Fruit fly (Drosophila melanogaster) whole organism, embryonic: ENCODE results near the gene lectin-33A.

ENCODE experiments used
- Ada2b ChIP-seq: fragments of 200-800 bp; sonication (Bioruptor generic); IDR thresholded peaks from 2 replicates; pipeline ENCODE4 v1.3.6; 2022; ENCODE audit warnings: missing biosample characterization, missing genetic modification characterization
- Antp ChIP-seq: fragments of 200-800 bp; sonication (Bioruptor generic); optimal IDR thresholded peaks from 3 replicates; lab custom pipeline; 2016; ENCODE audit warnings: missing biosample characterization, missing genetic modification characterization
- Atf-2 ChIP-seq: fragments of 200-800 bp; sonication (Bioruptor generic); optimal IDR thresholded peaks from 2 replicates; lab custom pipeline; 2016; ENCODE audit warnings: missing biosample characterization, missing genetic modification characterization
- CG12219 ChIP-seq: fragments of 200-800 bp; sonication (Bioruptor generic); optimal IDR thresholded peaks from 3 replicates; lab custom pipeline; 2018; ENCODE audit warnings: missing biosample characterization, mild to moderate bottlenecking, missing genetic modification characterization
- CG14965 ChIP-seq: fragments of 200-800 bp; sonication (Bioruptor generic); optimal IDR thresholded peaks from 2 replicates; lab custom pipeline; 2016; ENCODE audit warnings: missing biosample characterization, missing genetic modification characterization, borderline replicate concordance
- CG1529 ChIP-seq: fragments of 200-800 bp; sonication (Bioruptor generic); optimal IDR thresholded peaks from 3 replicates; lab custom pipeline; 2018; ENCODE audit warnings: missing biosample characterization, missing genetic modification characterization
- CG1602 ChIP-seq: fragments of 200-800 bp; sonication (Bioruptor generic); optimal IDR thresholded peaks from 3 replicates; lab custom pipeline; 2016; ENCODE audit warnings: missing biosample characterization, missing genetic modification characterization
- CG16779 ChIP-seq: fragments of 200-800 bp; sonication (Bioruptor generic); IDR thresholded peaks from 2 replicates; pipeline ENCODE4 v1.3.6; 2022; ENCODE audit warnings: missing biosample characterization, missing genetic modification characterization
- CG17328 ChIP-seq: fragments of 200-800 bp; sonication (Bioruptor generic); IDR thresholded peaks from 2 replicates; pipeline ENCODE4 v1.3.6; 2022; ENCODE audit warnings: missing biosample characterization, missing genetic modification characterization
- CG17359 ChIP-seq: fragments of 200-800 bp; sonication (Bioruptor generic); optimal IDR thresholded peaks from 3 replicates; lab custom pipeline; 2018; ENCODE audit warnings: missing biosample characterization, mild to moderate bottlenecking, missing genetic modification characterization, moderate library complexity
- CG2202 ChIP-seq: fragments of 200-800 bp; sonication (Bioruptor generic); optimal IDR thresholded peaks from 2 replicates; lab custom pipeline; 2018; ENCODE audit warnings: missing biosample characterization, mild to moderate bottlenecking, missing genetic modification characterization
- CG2678 ChIP-seq: fragments of 200-800 bp; sonication (Bioruptor generic); optimal IDR thresholded peaks from 3 replicates; lab custom pipeline; 2019; ENCODE audit warnings: missing biosample characterization, mild to moderate bottlenecking, missing genetic modification characterization, moderate library complexity
- CG2875 ChIP-seq: fragments of 200-800 bp; sonication (Bioruptor generic); optimal IDR thresholded peaks from 2 replicates; lab custom pipeline; 2017; ENCODE audit warnings: missing biosample characterization, mild to moderate bottlenecking, missing genetic modification characterization, missing genetic modification reagents
- CG30020 ChIP-seq: fragments of 200-800 bp; optimal IDR thresholded peaks from 2 replicates; lab custom pipeline; 2019; ENCODE audit warnings: missing biosample characterization, mild to moderate bottlenecking, missing genetic modification characterization, moderate library complexity
- CG31365 ChIP-seq: fragments of 200-800 bp; sonication (Bioruptor generic); optimal IDR thresholded peaks from 2 replicates; lab custom pipeline; 2018; ENCODE audit warnings: missing biosample characterization, mild to moderate bottlenecking, missing genetic modification characterization
- CG34224 ChIP-seq: fragments of 200-800 bp; sonication (Bioruptor generic); IDR thresholded peaks from 3 replicates; pipeline ENCODE4 v1.3.6; 2022; ENCODE audit warnings: missing biosample characterization, missing genetic modification characterization; ENCODE audit not compliant: partially characterized antibody
- CG6854 ChIP-seq: fragments of 200-800 bp; sonication (Bioruptor generic); optimal IDR thresholded peaks from 3 replicates; lab custom pipeline; 2017; ENCODE audit warnings: missing biosample characterization, mild to moderate bottlenecking, missing genetic modification characterization
- CG7372 ChIP-seq: fragments of 200-800 bp; sonication (Bioruptor generic); IDR thresholded peaks from 2 replicates; pipeline ENCODE4 v1.3.6; 2022; ENCODE audit warnings: missing biosample characterization, missing genetic modification characterization
- CG8478 ChIP-seq: fragments of >200 bp; optimal IDR thresholded peaks from 2 replicates; lab custom pipeline; 2018
- CG8944 ChIP-seq: fragments of 200-800 bp; sonication (Bioruptor generic); optimal IDR thresholded peaks from 3 replicates; lab custom pipeline; 2016; ENCODE audit warnings: missing biosample characterization, missing genetic modification characterization
- Camta ChIP-seq: fragments of 200-800 bp; sonication (Bioruptor generic); optimal IDR thresholded peaks from 2 replicates; lab custom pipeline; 2016; ENCODE audit warnings: missing biosample characterization, missing genetic modification characterization
- Dad ChIP-seq: fragments of 200-800 bp; sonication (Bioruptor generic); optimal IDR thresholded peaks from 3 replicates; lab custom pipeline; 2016; ENCODE audit warnings: missing biosample characterization, missing genetic modification characterization
- Dll ChIP-seq: fragments of 200-800 bp; sonication (Bioruptor generic); IDR thresholded peaks from 4 replicates; pipeline ENCODE4 v1.3.6; 2022; ENCODE audit warnings: missing biosample characterization, missing genetic modification characterization; ENCODE audit not compliant: partially characterized antibody
- Drgx ChIP-seq: fragments of 200-800 bp; sonication (Bioruptor generic); IDR thresholded peaks from 2 replicates; pipeline ENCODE4 v1.3.6; 2022; ENCODE audit warnings: missing biosample characterization, missing genetic modification characterization
- E2f2 ChIP-seq: fragments of 200-800 bp; sonication (Bioruptor generic); IDR thresholded peaks from 2 replicates; pipeline ENCODE4 v1.3.6; 2022; ENCODE audit warnings: missing biosample characterization, missing genetic modification characterization
- H2.0 ChIP-seq: fragments of 200-800 bp; sonication (Bioruptor generic); IDR thresholded peaks from 2 replicates; pipeline ENCODE4 v1.3.6; 2022; ENCODE audit warnings: missing biosample characterization, missing genetic modification characterization
- HLH4C ChIP-seq: fragments of 200-800 bp; sonication (Bioruptor generic); IDR thresholded peaks from 3 replicates; pipeline ENCODE4 v1.3.6; 2022; ENCODE audit warnings: missing biosample characterization, missing genetic modification characterization; ENCODE audit not compliant: partially characterized antibody
- HLHmδ ChIP-seq: fragments of 200-800 bp; sonication (Bioruptor generic); optimal IDR thresholded peaks from 2 replicates; lab custom pipeline; 2018; ENCODE audit warnings: missing biosample characterization, mild to moderate bottlenecking, missing genetic modification characterization, moderate library complexity
- Hmx ChIP-seq: fragments of 200-800 bp; sonication (Bioruptor generic); optimal IDR thresholded peaks from 2 replicates; lab custom pipeline; 2016; ENCODE audit warnings: missing biosample characterization, missing genetic modification characterization
- Lpt ChIP-seq: fragments of >200 bp; optimal IDR thresholded peaks from 2 replicates; lab custom pipeline; 2018; ENCODE audit warnings: missing biosample characterization, missing genetic modification characterization
- Nf-YA ChIP-seq: fragments of 200-800 bp; sonication (Bioruptor generic); IDR thresholded peaks from 2 replicates; pipeline ENCODE4 v1.3.6; 2022; ENCODE audit warnings: missing biosample characterization, missing genetic modification characterization
- Ravus ChIP-seq: fragments of 200-800 bp; sonication (Bioruptor generic); IDR thresholded peaks from 2 replicates; pipeline ENCODE4 v1.3.6; 2022; ENCODE audit warnings: missing biosample characterization, missing genetic modification characterization
- Sox102F ChIP-seq: fragments of 200-800 bp; sonication (Bioruptor generic); optimal IDR thresholded peaks from 2 replicates; lab custom pipeline; 2018; ENCODE audit warnings: missing biosample characterization, mild to moderate bottlenecking, missing genetic modification characterization, moderate library complexity
- danr ChIP-seq: fragments of 200-800 bp; sonication (Bioruptor generic); IDR thresholded peaks from 2 replicates; pipeline ENCODE4 v1.3.6; 2022; ENCODE audit warnings: missing biosample characterization, missing genetic modification characterization
- eyg ChIP-seq: fragments of 200-800 bp; sonication (Bioruptor generic); optimal IDR thresholded peaks from 3 replicates; lab custom pipeline; 2016; ENCODE audit warnings: missing biosample characterization, missing genetic modification characterization
- fd3F ChIP-seq: fragments of 200-800 bp; sonication (Bioruptor generic); optimal IDR thresholded peaks from 2 replicates; lab custom pipeline; 2018; ENCODE audit warnings: missing biosample characterization, mild to moderate bottlenecking, missing genetic modification characterization, moderate library complexity
- fd96Cb ChIP-seq: fragments of 200-800 bp; sonication (Bioruptor generic); optimal IDR thresholded peaks from 2 replicates; lab custom pipeline; 2018; ENCODE audit warnings: missing biosample characterization, mild to moderate bottlenecking, missing genetic modification characterization, moderate library complexity
- grn ChIP-seq: fragments of 200-800 bp; sonication (Bioruptor generic); optimal IDR thresholded peaks from 3 replicates; lab custom pipeline; 2017; ENCODE audit warnings: missing biosample characterization, missing genetic modification characterization
- hb ChIP-seq: fragments of 200-800 bp; sonication (Bioruptor generic); IDR thresholded peaks from 3 replicates; pipeline ENCODE4 v1.3.6; 2022; ENCODE audit warnings: missing biosample characterization, missing genetic modification characterization; ENCODE audit not compliant: partially characterized antibody
- hth ChIP-seq: fragments of >200 bp; optimal IDR thresholded peaks from 2 replicates; lab custom pipeline; 2017; ENCODE audit warnings: inconsistent platforms
- insv ChIP-seq, 2 experiments: fragments of 200-800 bp; sonication (Bioruptor generic); optimal IDR thresholded peaks; 3 replicates each; lab custom pipeline; 2016 to 2018; ENCODE audit warnings: missing biosample characterization in 2 of 2, missing genetic modification characterization in 2 of 2
- pfk ChIP-seq: fragments of 200-800 bp; sonication (Bioruptor generic); optimal IDR thresholded peaks from 2 replicates; lab custom pipeline; 2018; ENCODE audit warnings: missing biosample characterization, mild to moderate bottlenecking, missing genetic modification characterization, moderate library complexity
- ranshi ChIP-seq: fragments of 200-800 bp; sonication (Bioruptor generic); IDR thresholded peaks from 2 replicates; pipeline ENCODE4 v1.3.6; 2022; ENCODE audit warnings: missing biosample characterization, missing genetic modification characterization
- sim ChIP-seq: fragments of 200-800 bp; sonication (Bioruptor generic); IDR thresholded peaks from 2 replicates; pipeline ENCODE4 v1.3.6; 2022; ENCODE audit warnings: missing biosample characterization, missing genetic modification characterization
- ttk ChIP-seq: fragments of 200-800 bp; sonication (Bioruptor generic); IDR thresholded peaks from 2 replicates; pipeline ENCODE4 v2.1.2; 2022; ENCODE audit warnings: missing biosample characterization, missing genetic modification characterization
- tup ChIP-seq: fragments of 200-800 bp; sonication (Bioruptor generic); optimal IDR thresholded peaks from 2 replicates; lab custom pipeline; 2016; ENCODE audit warnings: missing biosample characterization, mild to moderate bottlenecking, missing genetic modification characterization, moderate library complexity
- vfl ChIP-seq: fragments of 200-800 bp; sonication (Bioruptor generic); optimal IDR thresholded peaks from 2 replicates; lab custom pipeline; 2016; ENCODE audit warnings: missing biosample characterization, missing genetic modification characterization
- vvl ChIP-seq: fragments of 200-800 bp; sonication (Bioruptor generic); IDR thresholded peaks from 2 replicates; pipeline ENCODE4 v1.3.6; 2022; ENCODE audit warnings: missing biosample characterization, missing genetic modification characterization
- yki ChIP-seq: fragments of >200 bp; optimal IDR thresholded peaks from 3 replicates; lab custom pipeline; 2018
- z ChIP-seq: fragments of 200-800 bp; sonication (Bioruptor generic); IDR thresholded peaks from 3 replicates; pipeline ENCODE4 v1.3.6; 2022; ENCODE audit warnings: missing biosample characterization, missing genetic modification characterization

The lectin-33A gene

dm6 chr2L:11037583-11038517 is 36.0 kb downstream of the lectin-33A start (continued):
- TF ChIP-seq CG34224 (no peak), ranshi (GFP tag; lab: Robert Waterston, UW) (peak; percentile 44; the same call in 1 of the 2 replicates), CG1602 (GFP tag; lab: Kevin White, UChicago) (peak; percentile 70), HLHmδ (GFP tag; lab: Kevin White, UChicago) (no peak), pfk (no peak), fd96Cb (tag; lab: Kevin White, UChicago) (peak; percentile 44), CG7372 (no peak), Dll (GFP tag; lab: Robert Waterston, UW) (no peak), CG2202 (tag; lab: Kevin White, UChicago) (peak; percentile 46), grn (GFP tag; lab: Kevin White, UChicago) (peak; percentile 65), CG6854 (GFP tag; lab: Kevin White, UChicago) (no peak), danr (no peak), yki (lab: Kevin White, UChicago) (no peak), CG17359 (tag; lab: Kevin White, UChicago) (peak; percentile 17), eyg (GFP tag; lab: Kevin White, UChicago) (no peak), CG31365 (tag; lab: Kevin White, UChicago) (no peak), Camta (GFP tag; lab: Kevin White, UChicago) (peak; percentile 31), CG1529 (GFP tag; lab: Kevin White, UChicago) (peak; percentile 36), CG14965 (GFP tag; lab: Kevin White, UChicago) (no peak), Hmx (GFP tag; lab: Kevin White, UChicago) (no peak), E2f2 (GFP tag; lab: Robert Waterston, UW) (peak; percentile 46; the same call in 1 of the 2 replicates), CG17328 (peak; percentile 70), tup (GFP tag; lab: Kevin White, UChicago) (peak; percentile 16), Sox102F (GFP tag; lab: Kevin White, UChicago) (peak; percentile 76), CG12219 (GFP tag; lab: Kevin White, UChicago) (no peak), Antp (GFP tag; lab: Kevin White, UChicago) (peak; percentile 7), vfl (GFP tag; lab: Kevin White, UChicago) (peak; percentile 11), Nf-YA (GFP tag; lab: Robert Waterston, UW) (no peak), hb (GFP tag; lab: Robert Waterston, UW) (no peak), ttk (GFP tag; lab: Robert Waterston, UW) (peak; percentile 33; the same call in 1 of the 2 replicates), CG16779 (GFP tag; lab: Robert Waterston, UW) (no peak), Dad (no peak), sim (GFP tag; lab: Robert Waterston, UW) (0 out of 2 replicates have a peak, but pooled peaks have one; percentile 18), Ravus (GFP tag; lab: Robert Waterston, UW) (no peak; the same call in 1 of the 2 replicates), Ada2b (GFP tag; lab: Robert Waterston, UW) (no peak), CG8944 (GFP tag; lab: Kevin White, UChicago) (peak; percentile 2), CG2875 (GFP tag; lab: Kevin White, UChicago) (peak; percentile 17), H2.0 (GFP tag; lab: Robert Waterston, UW) (peak; percentile 39), CG8478 (lab: Kevin White, UChicago) (peak; percentile 43), Lpt (GFP tag; lab: Kevin White, UChicago) (no peak), CG30020 (tag; lab: Kevin White, UChicago) (no peak), z (GFP tag; lab: Robert Waterston, UW) (peak; percentile 67; the same call in 2 of the 3 replicates), fd3F (GFP tag; lab: Kevin White, UChicago) (no peak), vvl (peak; percentile 45; the same call in 1 of the 2 replicates), HLH4C (GFP tag; lab: Robert Waterston, UW) (no peak), hth (lab: Kevin White, UChicago) (no peak), insv (GFP tag; optimal IDR thresholded peaks at IDR 0.05; lab: Kevin White, UChicago) (no peak), Drgx (no peak), Atf-2 (GFP tag; lab: Kevin White, UChicago) (no peak), CG2678 (tag; lab: Kevin White, UChicago) (peak; percentile 60)
